Worm (Caenorhabditis elegans): ENCODE data around the gene F10E9.11.

F10E9.11 gene

ce11 chrIII:8331779-8332178 is 12.7 kb upstream of the F10E9.11 start, which contains the start of the genes mrps-18A and ZC262.2:
TSS of gene mrps-18A (minus strand) at chrIII:8331919.
TSS of gene ZC262.2 (plus strand) at chrIII:8332062.
- TF ChIP-seq hmg-20 (GFP tag; IDR thresholded peaks at IDR 0.05) (no peak), lsl-1 (GFP tag; optimal IDR thresholded peaks at IDR 0.05) (peak; percentile 65), him-1 (tag; optimal IDR thresholded peaks at IDR 0.05) (peak; percentile 4), attf-5 (GFP tag; optimal IDR thresholded peaks at IDR 0.05) (peak; percentile 10)

ce11 chrIII:8331211-8331610 is 12.2 kb upstream of the F10E9.11 start, which contains the start of gene iglr-2:
TSS of gene iglr-2 (minus strand) at chrIII:8331311.
- no peak for TF ChIP-seq ceh-40 (GFP tag; IDR thresholded peaks at IDR 0.05)
- TF ChIP-seq sptf-2 (GFP tag; optimal IDR thresholded peaks at IDR 0.05), result no peak
- TF ChIP-seq Y67H2A.10 (GFP tag; conservative IDR thresholded peaks at IDR 0.05), result no peak
- no peak for TF ChIP-seq unc-62 (GFP tag; optimal IDR thresholded peaks at IDR 0.05)
- TF ChIP-seq K12H6.12 (tag; optimal IDR thresholded peaks at IDR 0.05), result no peak

ce11 chrIII:8325574-8326513 is 6.8 kb upstream of the F10E9.11 start, which contains the start of gene ZC262.13:
TSS of gene ZC262.13 (plus strand) at chrIII:8326214.
- TF ChIP-seq lin-35 (GFP tag; optimal IDR thresholded peaks at IDR 0.05) (peak in 1 of 3 experiments; percentile 11), madf-10 (tag; optimal IDR thresholded peaks at IDR 0.05) (peak; percentile 2), Y56A3A.18 (GFP tag; IDR thresholded peaks at IDR 0.05) (0 out of 2 replicates have a peak, but pooled peaks have one; percentile 43), atf-7 (tag; optimal IDR thresholded peaks at IDR 0.05) (peak; percentile 41), Y53G8AR.9 (GFP tag; conservative IDR thresholded peaks at IDR 0.05) (0 out of 2 replicates have a peak, but pooled peaks have one; percentile 52), Y79H2A.3 (GFP tag; conservative IDR thresholded peaks at IDR 0.05) (peak; percentile 30; the same call in 1 of the 2 replicates), B0336.3 (GFP tag; IDR thresholded peaks at IDR 0.05) (peak; percentile 34; the same call in 1 of the 2 replicates), ceh-58 (GFP tag; IDR thresholded peaks at IDR 0.05) (no peak), dox-1 (GFP tag; IDR thresholded peaks at IDR 0.05) (peak; percentile 7; the same call in 1 of the 2 replicates), egl-44 (GFP tag; IDR thresholded peaks at IDR 0.05) (0 out of 2 replicates have a peak, but pooled peaks have one; percentile 17), cebp-1 (GFP tag; IDR thresholded peaks at IDR 0.05) (peak; percentile 60; the same call in 1 of the 2 replicates), cebp-1 (tag; optimal IDR thresholded peaks at IDR 0.05) (peak; percentile 80), lsy-27 (tag; optimal IDR thresholded peaks at IDR 0.05; ENCODE audit: borderline replicate concordance, insufficient read depth) (no peak), tlf-1 (GFP tag; optimal IDR thresholded peaks at IDR 0.05) (no peak), hmg-1.2 (GFP tag; IDR thresholded peaks at IDR 0.05) (0 out of 2 replicates have a peak, but pooled peaks have one; percentile 17), Y67H2A.10 (GFP tag; conservative IDR thresholded peaks at IDR 0.05) (no peak), Y95B8A.8 (GFP tag; IDR thresholded peaks at IDR 0.05) (peak; percentile 79), lin-54 (GFP tag; optimal IDR thresholded peaks at IDR 0.05) (peak; percentile 6), let-607 (tag; optimal IDR thresholded peaks at IDR 0.05) (peak in 1 of 2 experiments; percentile 42), nhr-80 (tag; optimal IDR thresholded peaks at IDR 0.05) (peak; percentile 73)

ce11 chrIII:8324412-8324811 is 5.4 kb upstream of the F10E9.11 start, which contains the start of gene F10E9.12:
TSS of gene F10E9.12 (plus strand) at chrIII:8324542.
- TF ChIP-seq B0019.2 (GFP tag; conservative IDR thresholded peaks at IDR 0.05) (no peak), Y79H2A.3 (GFP tag; conservative IDR thresholded peaks at IDR 0.05) (no peak), mes-4 (tag; optimal IDR thresholded peaks at IDR 0.05) (no peak), mel-28 (tag; optimal IDR thresholded peaks at IDR 0.05; ENCODE audit: borderline replicate concordance) (no peak), rpc-1 (optimal IDR thresholded peaks at IDR 0.05) (no peak), rpc-1 (tag; optimal IDR thresholded peaks at IDR 0.05) (no peak), madf-8 (GFP tag; conservative IDR thresholded peaks at IDR 0.05) (no peak), tbp1 (GFP tag; optimal IDR thresholded peaks at IDR 0.05) (peak; percentile 2), ZK185.1 (tag; optimal IDR thresholded peaks at IDR 0.05; ENCODE audit: poor library complexity, severe bottlenecking) (no peak), F37B4.10 (GFP tag; IDR thresholded peaks at IDR 0.05) (no peak), F33H1.4 (GFP tag; IDR thresholded peaks at IDR 0.05) (no peak), sea-2 (GFP tag; IDR thresholded peaks at IDR 0.05) (no peak), Y67H2A.10 (GFP tag; conservative IDR thresholded peaks at IDR 0.05) (no peak), let-607 (tag; optimal IDR thresholded peaks at IDR 0.05) (no peak), F52B5.7 (tag; optimal IDR thresholded peaks at IDR 0.05) (no peak), Y95B8A.8 (GFP tag; IDR thresholded peaks at IDR 0.05) (no peak), aptf-2 (GFP tag; conservative IDR thresholded peaks at IDR 0.05) (no peak), attf-5 (GFP tag; optimal IDR thresholded peaks at IDR 0.05) (no peak), nhr-80 (tag; optimal IDR thresholded peaks at IDR 0.05) (peak; percentile 56), cebp-1 (GFP tag; IDR thresholded peaks at IDR 0.05) (no peak), cebp-1 (tag; optimal IDR thresholded peaks at IDR 0.05) (peak; percentile 30)

All from whole organism, young adult.